Fruit fly (Drosophila melanogaster) whole organism, adult: ENCODE data around the gene boi.

Source experiments
- CG11617 ChIP-seq: fragments of 200-800 bp; sonication (Bioruptor generic); optimal IDR thresholded peaks from 2 replicates; lab custom pipeline; 2017; ENCODE audit warnings: mild to moderate bottlenecking, missing biosample characterization, missing genetic modification reagents, missing genetic modification characterization
- CG33017 ChIP-seq: fragments of 200-800 bp; sonication (Bioruptor generic); optimal IDR thresholded peaks from 2 replicates; lab custom pipeline; 2018; ENCODE audit warnings: missing biosample characterization, mild to moderate bottlenecking, missing genetic modification characterization, moderate library complexity
- kay ChIP-seq: fragments of 200-800 bp; sonication (Bioruptor generic); peaks from one replicate; lab custom pipeline; 2016; ENCODE audit warnings: missing biosample characterization, missing genetic modification characterization, borderline replicate concordance

- no peak for TF ChIP-seq CG11617 (GFP tag; lab: Kevin White, UChicago)
- no peak for TF ChIP-seq kay (GFP tag; lab: Kevin White, UChicago)
- no peak for TF ChIP-seq CG33017 (tag; lab: Kevin White, UChicago)
These were observed 10.0 kb downstream of the boi start for dm6 chrX:2459843-2460242.
